Worm (Caenorhabditis elegans): ENCODE measurements around the gene clk-2.

Gene clk-2

ce11 chrIII:7498346-7498745 is 20.0 kb downstream of the clk-2 start (continued):
- TF ChIP-seq ctbp-1 (GFP tag; IDR thresholded peaks at IDR 0.05) (peak; percentile 32; the same call in 1 of the 2 replicates), dmd-6 (GFP tag; IDR thresholded peaks at IDR 0.05) (peak; percentile 91), php-3 (GFP tag; IDR thresholded peaks at IDR 0.05) (peak; percentile 64; the same call in 1 of the 2 replicates), tra-1 (GFP tag; IDR thresholded peaks at IDR 0.05) (0 out of 2 replicates have a peak, but pooled peaks have one; percentile 18), F49E8.2 (tag; optimal IDR thresholded peaks at IDR 0.05; ENCODE audit: borderline replicate concordance) (no peak), ztf-7 (tag; optimal IDR thresholded peaks at IDR 0.05) (no peak), madf-9 (GFP tag; conservative IDR thresholded peaks at IDR 0.05) (peak; percentile 45; the same call in 1 of the 2 replicates), Y105C5A.15 (GFP tag; IDR thresholded peaks at IDR 0.05) (0 out of 2 replicates have a peak, but pooled peaks have one; percentile 20), dmd-9 (GFP tag; IDR thresholded peaks at IDR 0.05) (no peak), lin-1 (GFP tag; IDR thresholded peaks at IDR 0.05) (peak; percentile 70), hif-1 (tag; optimal IDR thresholded peaks at IDR 0.05) (peak in 1 of 2 experiments; percentile 66), Y48G9A.11 (GFP tag; IDR thresholded peaks at IDR 0.05) (no peak), dmd-8 (GFP tag; IDR thresholded peaks at IDR 0.05) (no peak), nhr-77 (tag; optimal IDR thresholded peaks at IDR 0.05) (peak; percentile 91), set-16 (GFP tag; IDR thresholded peaks at IDR 0.05) (peak; percentile 50; the same call in 1 of the 2 replicates), mes-2 (tag; optimal IDR thresholded peaks at IDR 0.05; ENCODE audit: poor library complexity, severe bottlenecking) (peak; percentile 82), attf-4 (tag; optimal IDR thresholded peaks at IDR 0.05) (no peak), gei-8 (GFP tag; optimal IDR thresholded peaks at IDR 0.05) (no peak), cey-2 (tag; optimal IDR thresholded peaks at IDR 0.05; ENCODE audit: borderline replicate concordance, insufficient read depth) (no peak), zag-1 (tag; optimal IDR thresholded peaks at IDR 0.05) (peak; percentile 12), egl-27 (tag; optimal IDR thresholded peaks at IDR 0.05) (no peak), ztf-11 (tag; optimal IDR thresholded peaks at IDR 0.05) (no peak), skn-1 (tag; optimal IDR thresholded peaks at IDR 0.05) (no peak), aly-2 (tag; optimal IDR thresholded peaks at IDR 0.05) (no peak), nhr-28 (tag; optimal IDR thresholded peaks at IDR 0.05) (peak; percentile 83), ceh-32 (tag; optimal IDR thresholded peaks at IDR 0.05; ENCODE audit: poor library complexity) (no peak), pha-4 (GFP tag; IDR thresholded peaks at IDR 0.05) (peak; percentile 59), pha-4 (tag; optimal IDR thresholded peaks at IDR 0.05) (no peak), nhr-6 (tag; optimal IDR thresholded peaks at IDR 0.05) (peak; percentile 45), unc-130 (GFP tag; optimal IDR thresholded peaks at IDR 0.05) (peak; percentile 48), hlh-30 (tag; optimal IDR thresholded peaks at IDR 0.05; ENCODE audit: insufficient read depth) (peak; percentile 83), lin-39 (tag; optimal IDR thresholded peaks at IDR 0.05) (no peak), nhr-25 (tag; optimal IDR thresholded peaks at IDR 0.05; ENCODE audit: borderline replicate concordance, insufficient read depth) (peak; percentile 29), duxl-1 (tag; optimal IDR thresholded peaks at IDR 0.05; ENCODE audit: poor library complexity) (peak; percentile 72), ceh-28 (tag; optimal IDR thresholded peaks at IDR 0.05) (no peak), nhr-11 (tag; optimal IDR thresholded peaks at IDR 0.05) (peak; percentile 86), mxl-2 (GFP tag; conservative IDR thresholded peaks at IDR 0.05) (0 out of 2 replicates have a peak, but pooled peaks have one; percentile 25), lsy-2 (tag; optimal IDR thresholded peaks at IDR 0.05) (peak; percentile 63 to 91), arid-1 (GFP tag; conservative IDR thresholded peaks at IDR 0.05) (0 out of 2 replicates have a peak, but pooled peaks have one; percentile 55), spr-1 (tag; optimal IDR thresholded peaks at IDR 0.05) (peak; percentile 66), zfp-3 (GFP tag; conservative IDR thresholded peaks at IDR 0.05) (no peak), rbr-2 (tag; optimal IDR thresholded peaks at IDR 0.05) (peak; percentile 83), dpl-1 (GFP tag; optimal IDR thresholded peaks at IDR 0.05) (peak; percentile 96), T20F7.1 (GFP tag; optimal IDR thresholded peaks at IDR 0.05) (peak; percentile 87), madf-5 (GFP tag; IDR thresholded peaks at IDR 0.05) (no peak), T26A8.4 (GFP tag; IDR thresholded peaks at IDR 0.05) (peak; percentile 70), daf-12 (tag; optimal IDR thresholded peaks at IDR 0.05) (no peak), vab-7 (GFP tag; IDR thresholded peaks at IDR 0.05) (0 out of 2 replicates have a peak, but pooled peaks have one; percentile 50), mxl-3 (GFP tag; optimal IDR thresholded peaks at IDR 0.05) (peak; percentile 99), lin-38 (GFP tag; IDR thresholded peaks at IDR 0.05) (peak; percentile 80)

Data from whole organism, L4 larva.